ENCODE assay signal across 1 fruit fly cellular context in the genomic region with DNA sequence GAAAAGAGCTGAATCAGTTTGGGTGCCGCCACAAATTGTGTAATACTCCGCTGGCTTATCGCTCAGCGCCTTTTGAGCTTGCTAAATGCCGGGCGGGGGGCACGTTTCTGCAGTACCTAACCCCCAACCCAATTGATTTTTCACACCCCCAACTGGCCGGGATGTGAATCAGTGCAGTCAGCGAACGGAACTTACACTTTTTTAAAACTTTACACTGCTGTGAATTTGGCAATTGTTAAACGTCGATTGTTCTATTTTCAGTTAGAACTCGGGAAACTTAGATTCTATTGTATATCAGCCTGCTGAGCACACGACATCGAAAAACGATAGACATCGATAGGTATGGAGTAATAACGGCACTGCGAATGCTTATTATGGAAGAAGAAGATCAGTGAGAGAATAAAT.
TF ChIP-seq lines count a peak whose summit lies in the region.

A gene (minus strand): TSS at position 335 of the 405 bp plus-strand sequence.

TF ChIP-seq in whole organism, embryonic, 481 proteins besides CTCF, POLR2A, EP300 and RAD21 (continued from another document and continues in another):
- no peak for TF ChIP-seq CG4282 (GFP tag; optimal IDR thresholded peaks at IDR 0.05; lab: Kevin White, UChicago)
- peak; percentile 38 for TF ChIP-seq trem (tag; optimal IDR thresholded peaks at IDR 0.05; lab: Kevin White, UChicago)
- TF ChIP-seq bab2 (GFP tag; optimal IDR thresholded peaks at IDR 0.05; lab: Kevin White, UChicago), result no peak
- TF ChIP-seq CG17568 (GFP tag; optimal IDR thresholded peaks at IDR 0.05; lab: Kevin White, UChicago), result no peak
- TF ChIP-seq kni (GFP tag; optimal IDR thresholded peaks at IDR 0.05; lab: Kevin White, UChicago), result no peak
- no peak for TF ChIP-seq abd-A (tag; optimal IDR thresholded peaks at IDR 0.05; lab: Kevin White, UChicago)
- peak; percentile 56 for TF ChIP-seq dm (GFP tag; optimal IDR thresholded peaks at IDR 0.05; lab: Kevin White, UChicago)
- no peak for TF ChIP-seq CG9609 (GFP tag; optimal IDR thresholded peaks at IDR 0.05; lab: Kevin White, UChicago)
- peak; percentile 19 for TF ChIP-seq HmgZ (tag; optimal IDR thresholded peaks at IDR 0.05; lab: Kevin White, UChicago)
- TF ChIP-seq CG6791 (GFP tag; IDR thresholded peaks at IDR 0.05; lab: Robert Waterston, UW; ENCODE audit: partially characterized antibody), result no peak
- TF ChIP-seq CG33213 (GFP tag; optimal IDR thresholded peaks at IDR 0.05; lab: Kevin White, UChicago), result no peak
- TF ChIP-seq YL-1 (GFP tag; optimal IDR thresholded peaks at IDR 0.05; lab: Kevin White, UChicago), result peak; percentile 72
- TF ChIP-seq CG5180 (GFP tag; optimal IDR thresholded peaks at IDR 0.05; lab: Kevin White, UChicago), result no peak
- no peak for TF ChIP-seq CG10366 (GFP tag; IDR thresholded peaks at IDR 0.05; lab: Robert Waterston, UW)
- no peak for TF ChIP-seq tio (GFP tag; optimal IDR thresholded peaks at IDR 0.05; lab: Kevin White, UChicago)
- TF ChIP-seq HmgD (GFP tag; optimal IDR thresholded peaks at IDR 0.05; lab: Kevin White, UChicago), result no peak
- peak; percentile 17 for TF ChIP-seq Ets97D (GFP tag; optimal IDR thresholded peaks at IDR 0.05; lab: Kevin White, UChicago)
- TF ChIP-seq MTF-1 (GFP tag; optimal IDR thresholded peaks at IDR 0.05; lab: Kevin White, UChicago; ENCODE audit: borderline replicate concordance), result no peak
- TF ChIP-seq CG17385 (GFP tag; optimal IDR thresholded peaks at IDR 0.05; lab: Kevin White, UChicago), result peak; percentile 96
- no peak for TF ChIP-seq Ptx1 (GFP tag; IDR thresholded peaks at IDR 0.05; lab: Robert Waterston, UW)
- no peak for TF ChIP-seq schlank (tag; optimal IDR thresholded peaks at IDR 0.05; lab: Kevin White, UChicago)
- TF ChIP-seq bbx (GFP tag; IDR thresholded peaks at IDR 0.05; lab: Robert Waterston, UW; ENCODE audit: partially characterized antibody), result peak; percentile 68
- TF ChIP-seq CG11504 (tag; optimal IDR thresholded peaks at IDR 0.05; lab: Kevin White, UChicago), result no peak
- no peak for TF ChIP-seq Elba2 (GFP tag; optimal IDR thresholded peaks at IDR 0.05; lab: Kevin White, UChicago)
- TF ChIP-seq CG15073 (GFP tag; optimal IDR thresholded peaks at IDR 0.05; lab: Kevin White, UChicago), result no peak
- TF ChIP-seq CG6813 (GFP tag; optimal IDR thresholded peaks at IDR 0.05; lab: Kevin White, UChicago), result no peak
- TF ChIP-seq Sox102F (GFP tag; optimal IDR thresholded peaks at IDR 0.05; lab: Kevin White, UChicago), result no peak
- TF ChIP-seq phol (tag; optimal IDR thresholded peaks at IDR 0.05; lab: Kevin White, UChicago), result peak; percentile 3
- TF ChIP-seq CG9876 (GFP tag; optimal IDR thresholded peaks at IDR 0.05; lab: Kevin White, UChicago), result no peak
- TF ChIP-seq NC2β (GFP tag; optimal IDR thresholded peaks at IDR 0.05; lab: Kevin White, UChicago), result no peak
- no peak for TF ChIP-seq Eip74EF (GFP tag; optimal IDR thresholded peaks at IDR 0.05; lab: Kevin White, UChicago)
- TF ChIP-seq CG15696 (tag; optimal IDR thresholded peaks at IDR 0.05; lab: Kevin White, UChicago), result no peak
- TF ChIP-seq Fer1 (GFP tag; optimal IDR thresholded peaks at IDR 0.05; lab: Kevin White, UChicago), result peak; percentile 21
- TF ChIP-seq vnd (GFP tag; IDR thresholded peaks at IDR 0.05; lab: Robert Waterston, UW; ENCODE audit: partially characterized antibody), result peak; percentile 48; the same call in 2 of the 3 replicates
- 0 out of 2 replicates have a peak, but pooled peaks have one; percentile 10 for TF ChIP-seq crol (GFP tag; IDR thresholded peaks at IDR 0.05; lab: Robert Waterston, UW)
- TF ChIP-seq gcm (GFP tag; optimal IDR thresholded peaks at IDR 0.05; lab: Kevin White, UChicago), result no peak
- no peak for TF ChIP-seq Tbp (GFP tag; optimal IDR thresholded peaks at IDR 0.05; lab: Kevin White, UChicago)
- TF ChIP-seq sna (GFP tag; IDR thresholded peaks at IDR 0.05; lab: Robert Waterston, UW; ENCODE audit: partially characterized antibody), result no peak; the same call in none of the 2 replicates
- no peak for TF ChIP-seq ERR (GFP tag; optimal IDR thresholded peaks at IDR 0.05; lab: Kevin White, UChicago)
- peak; percentile 54; the same call in 1 of the 2 replicates for TF ChIP-seq amos (GFP tag; IDR thresholded peaks at IDR 0.05; lab: Robert Waterston, UW; ENCODE audit: partially characterized antibody)
- no peak for TF ChIP-seq D19B (GFP tag; optimal IDR thresholded peaks at IDR 0.05; lab: Kevin White, UChicago)
- no peak for TF ChIP-seq insv (GFP tag; optimal IDR thresholded peaks at IDR 0.05; lab: Kevin White, UChicago)
- TF ChIP-seq CG1233 (GFP tag; optimal IDR thresholded peaks at IDR 0.05; lab: Kevin White, UChicago), result no peak
- no peak for TF ChIP-seq CG10274 (GFP tag; optimal IDR thresholded peaks at IDR 0.05; lab: Kevin White, UChicago)
- no peak for TF ChIP-seq CG32772 (GFP tag; IDR thresholded peaks at IDR 0.05; lab: Robert Waterston, UW)
- TF ChIP-seq pzg (GFP tag; optimal IDR thresholded peaks at IDR 0.05; lab: Kevin White, UChicago), result peak; percentile 63
- TF ChIP-seq Abd-B (GFP tag; optimal IDR thresholded peaks at IDR 0.05; lab: Kevin White, UChicago), result no peak
- TF ChIP-seq sqz (GFP tag; optimal IDR thresholded peaks at IDR 0.05; lab: Kevin White, UChicago), result no peak
- peak; percentile 47; the same call in 1 of the 3 replicates for TF ChIP-seq knrl (GFP tag; IDR thresholded peaks at IDR 0.05; lab: Robert Waterston, UW; ENCODE audit: partially characterized antibody)
- TF ChIP-seq CG34422 (GFP tag; IDR thresholded peaks at IDR 0.05; lab: Robert Waterston, UW), result peak; percentile 75; the same call in 1 of the 3 replicates
- no peak for TF ChIP-seq nau (GFP tag; optimal IDR thresholded peaks at IDR 0.05; lab: Kevin White, UChicago)
- no peak for TF ChIP-seq sima (GFP tag; optimal IDR thresholded peaks at IDR 0.05; lab: Kevin White, UChicago)
- no peak for TF ChIP-seq CG11085 (GFP tag; IDR thresholded peaks at IDR 0.05; lab: Robert Waterston, UW)
- peak; percentile 34; the same call in 1 of the 3 replicates for TF ChIP-seq zen2 (GFP tag; IDR thresholded peaks at IDR 0.05; lab: Robert Waterston, UW; ENCODE audit: partially characterized antibody)
- no peak for TF ChIP-seq caup (GFP tag; optimal IDR thresholded peaks at IDR 0.05; lab: Kevin White, UChicago; ENCODE audit: severe bottlenecking)
- TF ChIP-seq prd (optimal IDR thresholded peaks at IDR 0.05; lab: Kevin White, UChicago), result no peak
- no peak for TF ChIP-seq prd (GFP tag; IDR thresholded peaks at IDR 0.05; lab: Robert Waterston, UW)
- no peak for TF ChIP-seq Spps (tag; optimal IDR thresholded peaks at IDR 0.05; lab: Kevin White, UChicago)
- TF ChIP-seq sug (tag; optimal IDR thresholded peaks at IDR 0.05; lab: Kevin White, UChicago), result peak; percentile 88
- TF ChIP-seq CG8388 (GFP tag; optimal IDR thresholded peaks at IDR 0.05; lab: Kevin White, UChicago), result no peak
- TF ChIP-seq Blimp-1 (GFP tag; optimal IDR thresholded peaks at IDR 0.05; lab: Kevin White, UChicago), result no peak
- no peak for TF ChIP-seq scrt (GFP tag; optimal IDR thresholded peaks at IDR 0.05; lab: Kevin White, UChicago)
- TF ChIP-seq luna (GFP tag; optimal IDR thresholded peaks at IDR 0.05; lab: Kevin White, UChicago), result no peak
- TF ChIP-seq slp2 (GFP tag; optimal IDR thresholded peaks at IDR 0.05; lab: Kevin White, UChicago), result no peak
- 0 out of 2 replicates have a peak, but pooled peaks have one; percentile 21 for TF ChIP-seq ato (GFP tag; IDR thresholded peaks at IDR 0.05; lab: Robert Waterston, UW; ENCODE audit: partially characterized antibody)
- peak; percentile 58 for TF ChIP-seq Sry-δ (GFP tag; optimal IDR thresholded peaks at IDR 0.05; lab: Kevin White, UChicago)
- peak; percentile 8 for TF ChIP-seq Max (GFP tag; optimal IDR thresholded peaks at IDR 0.05; lab: Kevin White, UChicago)
- peak; percentile 95 for TF ChIP-seq bigmax (GFP tag; optimal IDR thresholded peaks at IDR 0.05; lab: Kevin White, UChicago)
- peak; percentile 54; the same call in 1 of the 3 replicates for TF ChIP-seq HLH4C (GFP tag; IDR thresholded peaks at IDR 0.05; lab: Robert Waterston, UW; ENCODE audit: partially characterized antibody)
- no peak for TF ChIP-seq CG8765 (GFP tag; IDR thresholded peaks at IDR 0.05; lab: Robert Waterston, UW)
- TF ChIP-seq tap (tag; optimal IDR thresholded peaks at IDR 0.05; lab: Kevin White, UChicago), result no peak
- no peak for TF ChIP-seq CG34376 (GFP tag; optimal IDR thresholded peaks at IDR 0.05; lab: Kevin White, UChicago)
- TF ChIP-seq CG4617 (GFP tag; optimal IDR thresholded peaks at IDR 0.05; lab: Kevin White, UChicago; ENCODE audit: borderline replicate concordance), result peak; percentile 57
- peak in 1 of 2 experiments; percentile 67 for TF ChIP-seq crp (GFP tag; optimal IDR thresholded peaks at IDR 0.05; lab: Kevin White, UChicago)
- no peak for TF ChIP-seq Hr51 (GFP tag; optimal IDR thresholded peaks at IDR 0.05; lab: Kevin White, UChicago)
- no peak for TF ChIP-seq peb (GFP tag; IDR thresholded peaks at IDR 0.05; lab: Robert Waterston, UW)
- no peak for TF ChIP-seq H15 (GFP tag; IDR thresholded peaks at IDR 0.05; lab: Robert Waterston, UW)
- TF ChIP-seq CG14710 (tag; optimal IDR thresholded peaks at IDR 0.05; lab: Kevin White, UChicago), result peak; percentile 16
- peak; percentile 67 for TF ChIP-seq CG34224 (GFP tag; IDR thresholded peaks at IDR 0.05; lab: Robert Waterston, UW; ENCODE audit: partially characterized antibody)
- TF ChIP-seq gce (GFP tag; IDR thresholded peaks at IDR 0.05; lab: Robert Waterston, UW), result no peak
- TF ChIP-seq klu (GFP tag; IDR thresholded peaks at IDR 0.05; lab: Robert Waterston, UW), result no peak
- no peak for TF ChIP-seq CG3281 (GFP tag; optimal IDR thresholded peaks at IDR 0.05; lab: Kevin White, UChicago)
- TF ChIP-seq CG8924 (tag; optimal IDR thresholded peaks at IDR 0.05; lab: Kevin White, UChicago), result no peak
- no peak for TF ChIP-seq CG10209 (GFP tag; optimal IDR thresholded peaks at IDR 0.05; lab: Kevin White, UChicago)
- peak in 1 of 2 experiments; percentile 94 for TF ChIP-seq Pdp1 (GFP tag; optimal IDR thresholded peaks at IDR 0.05; lab: Kevin White, UChicago)
- no peak for TF ChIP-seq Drgx (GFP tag; IDR thresholded peaks at IDR 0.05; lab: Robert Waterston, UW)
- TF ChIP-seq Bgb (GFP tag; IDR thresholded peaks at IDR 0.05; lab: Robert Waterston, UW; ENCODE audit: partially characterized antibody), result peak; percentile 61
- no peak for TF ChIP-seq CG13775 (GFP tag; optimal IDR thresholded peaks at IDR 0.05; lab: Kevin White, UChicago)
- TF ChIP-seq CG2120 (GFP tag; optimal IDR thresholded peaks at IDR 0.05; lab: Kevin White, UChicago), result no peak
- TF ChIP-seq CG16813 (GFP tag; IDR thresholded peaks at IDR 0.05; lab: Robert Waterston, UW; ENCODE audit: partially characterized antibody), result peak; percentile 51
- no peak for TF ChIP-seq Myb (GFP tag; optimal IDR thresholded peaks at IDR 0.05; lab: Kevin White, UChicago)
- TF ChIP-seq CG30020 (tag; optimal IDR thresholded peaks at IDR 0.05; lab: Kevin White, UChicago), result peak; percentile 5
- TF ChIP-seq cwo (GFP tag; optimal IDR thresholded peaks at IDR 0.05; lab: Kevin White, UChicago), result no peak
- TF ChIP-seq Sry-β (GFP tag; optimal IDR thresholded peaks at IDR 0.05; lab: Kevin White, UChicago), result peak; percentile 52
- TF ChIP-seq Dad (GFP tag; optimal IDR thresholded peaks at IDR 0.05; lab: Kevin White, UChicago), result no peak
- peak; percentile 55 for TF ChIP-seq CG13287 (GFP tag; IDR thresholded peaks at IDR 0.05; lab: Robert Waterston, UW; ENCODE audit: partially characterized antibody)
- TF ChIP-seq sd (tag; optimal IDR thresholded peaks at IDR 0.05; lab: Kevin White, UChicago), result no peak
- TF ChIP-seq CG4360 (GFP tag; IDR thresholded peaks at IDR 0.05; lab: Robert Waterston, UW), result no peak
- no peak for TF ChIP-seq CG8944 (GFP tag; optimal IDR thresholded peaks at IDR 0.05; lab: Kevin White, UChicago)
- peak; percentile 76 for TF ChIP-seq MBD-R2 (GFP tag; IDR thresholded peaks at IDR 0.05; lab: Robert Waterston, UW)
- TF ChIP-seq Aef1 (GFP tag; IDR thresholded peaks at IDR 0.05; lab: Robert Waterston, UW), result no peak
- peak; percentile 16 for TF ChIP-seq CG13624 (GFP tag; optimal IDR thresholded peaks at IDR 0.05; lab: Kevin White, UChicago)
- no peak for TF ChIP-seq Mrtf (GFP tag; IDR thresholded peaks at IDR 0.05; lab: Robert Waterston, UW)
- TF ChIP-seq CG6683 (GFP tag; optimal IDR thresholded peaks at IDR 0.05; lab: Kevin White, UChicago), result no peak
- no peak for TF ChIP-seq Hr3 (GFP tag; optimal IDR thresholded peaks at IDR 0.05; lab: Kevin White, UChicago)
- 0 out of 2 replicates have a peak, but pooled peaks have one; percentile 37 for TF ChIP-seq CG42726 (GFP tag; IDR thresholded peaks at IDR 0.05; lab: Robert Waterston, UW; ENCODE audit: partially characterized antibody)
- no peak for TF ChIP-seq fd3F (GFP tag; optimal IDR thresholded peaks at IDR 0.05; lab: Kevin White, UChicago)
- no peak for TF ChIP-seq CG32767 (GFP tag; IDR thresholded peaks at IDR 0.05; lab: Robert Waterston, UW)
- TF ChIP-seq Dp (GFP tag; optimal IDR thresholded peaks at IDR 0.05; lab: Kevin White, UChicago), result peak; percentile 36
- peak; percentile 51 for TF ChIP-seq nerfin-1 (tag; optimal IDR thresholded peaks at IDR 0.05; lab: Kevin White, UChicago)
- no peak for TF ChIP-seq twi (tag; optimal IDR thresholded peaks at IDR 0.05; lab: Kevin White, UChicago)
- no peak for TF ChIP-seq Hmr (GFP tag; optimal IDR thresholded peaks at IDR 0.05; lab: Kevin White, UChicago)
- no peak for TF ChIP-seq CG6175 (GFP tag; IDR thresholded peaks at IDR 0.05; lab: Robert Waterston, UW)
- no peak for TF ChIP-seq CG3847 (GFP tag; IDR thresholded peaks at IDR 0.05; lab: Robert Waterston, UW)
- no peak for TF ChIP-seq org-1 (GFP tag; optimal IDR thresholded peaks at IDR 0.05; lab: Kevin White, UChicago)
- no peak for TF ChIP-seq tll (GFP tag; optimal IDR thresholded peaks at IDR 0.05; lab: Kevin White, UChicago)
- TF ChIP-seq cg (GFP tag; optimal IDR thresholded peaks at IDR 0.05; lab: Kevin White, UChicago), result no peak
- no peak for TF ChIP-seq CG8478 (optimal IDR thresholded peaks at IDR 0.05; lab: Kevin White, UChicago)
- TF ChIP-seq HLH3B (GFP tag; IDR thresholded peaks at IDR 0.05; lab: Robert Waterston, UW), result no peak
- TF ChIP-seq Ets65A (GFP tag; lab: Kevin White, UChicago), result no peak
- 0 out of 3 replicates have a peak, but pooled peaks have one; percentile 30 for TF ChIP-seq Opbp (GFP tag; IDR thresholded peaks at IDR 0.05; lab: Robert Waterston, UW; ENCODE audit: partially characterized antibody)
- TF ChIP-seq Scr (GFP tag; IDR thresholded peaks at IDR 0.05; lab: Robert Waterston, UW; ENCODE audit: partially characterized antibody), result peak; percentile 58
- TF ChIP-seq CG7271 (tag; optimal IDR thresholded peaks at IDR 0.05; lab: Kevin White, UChicago), result no peak
- TF ChIP-seq Doc3 (GFP tag; IDR thresholded peaks at IDR 0.05; lab: Robert Waterston, UW; ENCODE audit: partially characterized antibody), result peak; percentile 44; the same call in 1 of the 3 replicates
- TF ChIP-seq Adf1 (GFP tag; IDR thresholded peaks at IDR 0.05; lab: Robert Waterston, UW), result no peak
